Worm (Caenorhabditis elegans) whole organism, L4 larva: ENCODE data around the gene gad-2.

Source experiments
- F10B5.3 ChIP-seq: sonication (generic microtip); optimal IDR thresholded peaks from 2 replicates; lab custom pipeline; 2016; ENCODE audit warnings: mild to moderate bottlenecking, missing genetic modification characterization, missing compliant biosample characterization
- F26F4.8 ChIP-seq: fragments of 200-800 bp; sonication (Bioruptor generic); conservative IDR thresholded peaks from 2 replicates; pipeline ENCODE4 v1.3.6; 2022; ENCODE audit warnings: missing genetic modification characterization, missing compliant biosample characterization
- F49E8.2 ChIP-seq: sonication (generic microtip); optimal IDR thresholded peaks from 2 replicates; lab custom pipeline; 2016; ENCODE audit warnings: missing compliant biosample characterization, mild to moderate bottlenecking, missing genetic modification characterization, borderline replicate concordance
- Y48G9A.11 ChIP-seq: fragments of 200-800 bp; sonication (Bioruptor generic); IDR thresholded peaks from 2 replicates; pipeline ENCODE4 v1.3.6; 2022; ENCODE audit warnings: missing genetic modification reagents, missing genetic modification characterization, missing compliant biosample characterization
- Y5F2A.4 ChIP-seq: fragments of 200-800 bp; sonication (Bioruptor generic); optimal IDR thresholded peaks from 2 replicates; lab custom pipeline; 2018; ENCODE audit warnings: mild to moderate bottlenecking, missing genetic modification characterization, missing compliant biosample characterization
- ceh-32 ChIP-seq: sonication (generic microtip); optimal IDR thresholded peaks from 2 replicates; lab custom pipeline; 2016; ENCODE audit warnings: mild to moderate bottlenecking, missing genetic modification characterization, missing compliant biosample characterization; ENCODE audit not compliant: poor library complexity
- ceh-44 ChIP-seq: fragments of 200-800 bp; sonication (Bioruptor generic); IDR thresholded peaks from 2 replicates; pipeline ENCODE4 v1.3.6; 2022; ENCODE audit warnings: missing genetic modification reagents, missing genetic modification characterization, missing compliant biosample characterization
- ceh-62 ChIP-seq: sonication (generic microtip); optimal IDR thresholded peaks from 2 replicates; lab custom pipeline; 2017; ENCODE audit warnings: missing biosample characterization, missing genetic modification characterization
- ces-1 ChIP-seq: fragments of 150-350 bp; sonication (generic microtip); optimal IDR thresholded peaks from 4 replicates; lab custom pipeline; 2014; ENCODE audit warnings: missing biosample characterization, missing genetic modification reagents, missing genetic modification characterization
- ctbp-1 ChIP-seq: fragments of 200-800 bp; sonication (Bioruptor generic); IDR thresholded peaks from 2 replicates; pipeline ENCODE4 v1.3.6; 2022; ENCODE audit warnings: missing genetic modification reagents, missing genetic modification characterization, missing compliant biosample characterization
- daf-16 ChIP-seq, 3 experiments: sonication (generic microtip); optimal IDR thresholded peaks; 2 replicates each; lab custom pipeline; 2016 to 2017; ENCODE audit warnings: missing genetic modification characterization in 3 of 3, missing genetic modification reagents in 3 of 3, mild to moderate bottlenecking in 2 of 3, missing compliant biosample characterization in 2 of 3, missing biosample characterization in 1 of 3, moderate library complexity in 1 of 3
- dmd-6 ChIP-seq: fragments of 200-800 bp; sonication (Bioruptor generic); IDR thresholded peaks from 2 replicates; pipeline ENCODE4 v1.3.6; 2022; ENCODE audit warnings: missing genetic modification reagents, missing genetic modification characterization, missing compliant biosample characterization
- dve-1 ChIP-seq: sonication (generic microtip); optimal IDR thresholded peaks from 2 replicates; lab custom pipeline; 2017; ENCODE audit warnings: antibody characterized with exemption, mild to moderate bottlenecking, missing genetic modification characterization, missing compliant biosample characterization; ENCODE audit not compliant: insufficient read depth
- fos-1 ChIP-seq: fragments of 150-350 bp; optimal IDR thresholded peaks from 2 replicates; lab custom pipeline; 2014; ENCODE audit warnings: missing biosample characterization, missing genetic modification characterization
- gei-8 ChIP-seq: fragments of 200-800 bp; sonication (Bioruptor generic); optimal IDR thresholded peaks from 2 replicates; lab custom pipeline; 2018; ENCODE audit warnings: mild to moderate bottlenecking, missing genetic modification characterization, missing compliant biosample characterization
- jun-1 ChIP-seq: fragments of 150-350 bp; optimal IDR thresholded peaks from 2 replicates; lab custom pipeline; 2014; ENCODE audit warnings: missing biosample characterization, missing genetic modification reagents, missing genetic modification characterization
- lim-7 ChIP-seq: fragments of 200-800 bp; sonication (Bioruptor generic); IDR thresholded peaks from 2 replicates; pipeline ENCODE4 v1.3.6; 2022; ENCODE audit warnings: missing genetic modification characterization, missing compliant biosample characterization
- lin-13 ChIP-seq: fragments of 150-350 bp; optimal IDR thresholded peaks from 2 replicates; lab custom pipeline; 2014; ENCODE audit warnings: missing biosample characterization, missing genetic modification reagents, missing genetic modification characterization
- lin-38 ChIP-seq: fragments of 200-800 bp; sonication (Bioruptor generic); IDR thresholded peaks from 2 replicates; pipeline ENCODE4 v1.3.6; 2022; ENCODE audit warnings: missing genetic modification reagents, missing genetic modification characterization, missing compliant biosample characterization
- lsy-2 ChIP-seq, 2 experiments: fragments of 150-350 bp in 1 of 2; sonication (generic microtip) in 1 of 2; optimal IDR thresholded peaks; 2 replicates each; lab custom pipeline; 2014 to 2017; ENCODE audit warnings: missing biosample characterization in 2 of 2, missing genetic modification characterization in 2 of 2
- madf-5 ChIP-seq, 2 experiments: fragments of 200-800 bp; sonication (Bioruptor generic); IDR thresholded peaks; 2 replicates each; pipeline ENCODE4 v1.3.6; 2022; ENCODE audit warnings: missing compliant biosample characterization in 2 of 2, missing genetic modification characterization in 2 of 2
- mep-1 ChIP-seq: fragments of 150-350 bp; sonication (generic microtip); optimal IDR thresholded peaks from 3 replicates; lab custom pipeline; 2014; ENCODE audit warnings: missing biosample characterization, missing genetic modification characterization
- mes-2 ChIP-seq: sonication (generic microtip); optimal IDR thresholded peaks from 2 replicates; lab custom pipeline; 2016; ENCODE audit warnings: missing genotype, mild to moderate bottlenecking, missing genetic modification characterization, missing compliant biosample characterization; ENCODE audit not compliant: poor library complexity, severe bottlenecking
- nhr-111 ChIP-seq: fragments of 200-800 bp; sonication (Bioruptor generic); optimal IDR thresholded peaks from 2 replicates; lab custom pipeline; 2018; ENCODE audit warnings: mild to moderate bottlenecking, missing genetic modification characterization, missing compliant biosample characterization
- nhr-237 ChIP-seq: sonication (generic microtip); optimal IDR thresholded peaks from 2 replicates; lab custom pipeline; 2017; ENCODE audit warnings: missing biosample characterization, missing genetic modification characterization
- nhr-42 ChIP-seq: fragments of 200-800 bp; sonication (Bioruptor generic); IDR thresholded peaks from 2 replicates; pipeline ENCODE4 v1.3.6; 2022; ENCODE audit warnings: missing genetic modification characterization, missing compliant biosample characterization
- nhr-77 ChIP-seq: fragments of 150-350 bp; optimal IDR thresholded peaks from 2 replicates; lab custom pipeline; 2014; ENCODE audit warnings: missing biosample characterization, missing genetic modification characterization
- pha-4 ChIP-seq, 2 experiments: fragments of 150-350 bp in 1 of 2; fragments of 200-800 bp in 1 of 2; sonication (Bioruptor generic) in 1 of 2; IDR thresholded peaks in 1 of 2; optimal IDR thresholded peaks in 1 of 2; 2 replicates each; pipeline versions ENCODE4 v1.3.6 to Lab custom; 2014 to 2022; ENCODE audit warnings: missing genetic modification characterization in 2 of 2, missing genetic modification reagents in 2 of 2, missing biosample characterization in 1 of 2, missing compliant biosample characterization in 1 of 2
- php-3 ChIP-seq: fragments of 200-800 bp; sonication (Bioruptor generic); IDR thresholded peaks from 2 replicates; pipeline ENCODE4 v1.3.6; 2022; ENCODE audit warnings: missing genetic modification reagents, missing genetic modification characterization, missing compliant biosample characterization
- set-16 ChIP-seq: fragments of 200-800 bp; sonication (Bioruptor generic); IDR thresholded peaks from 2 replicates; pipeline ENCODE4 v1.3.6; 2022; ENCODE audit warnings: missing genetic modification reagents, missing genetic modification characterization, missing compliant biosample characterization
- snpc-4 ChIP-seq: fragments of 150-350 bp; optimal IDR thresholded peaks from 2 replicates; lab custom pipeline; 2014; ENCODE audit warnings: missing biosample characterization, missing genetic modification characterization
- spr-1 ChIP-seq: sonication (generic microtip); optimal IDR thresholded peaks from 2 replicates; lab custom pipeline; 2016; ENCODE audit warnings: mild to moderate bottlenecking, missing genetic modification characterization, missing compliant biosample characterization
- spr-3 ChIP-seq: fragments of 200-800 bp; sonication (Bioruptor generic); optimal IDR thresholded peaks from 2 replicates; lab custom pipeline; 2018; ENCODE audit warnings: mild to moderate bottlenecking, missing genetic modification characterization, missing compliant biosample characterization
- tag-97 ChIP-seq: fragments of 200-800 bp; sonication (Bioruptor generic); IDR thresholded peaks from 2 replicates; pipeline ENCODE4 v1.3.6; 2022; ENCODE audit warnings: missing genetic modification characterization, missing compliant biosample characterization
- tra-1 ChIP-seq: fragments of 200-800 bp; sonication (Bioruptor generic); IDR thresholded peaks from 2 replicates; pipeline ENCODE4 v1.3.6; 2022; ENCODE audit warnings: missing genetic modification reagents, missing genetic modification characterization, missing compliant biosample characterization
- unc-130 ChIP-seq: sonication (generic microtip); optimal IDR thresholded peaks from 2 replicates; lab custom pipeline; 2016; ENCODE audit warnings: missing genetic modification reagents, missing genetic modification characterization, missing compliant biosample characterization
- unc-62 ChIP-seq, 3 experiments: fragments of 150-350 bp in 1 of 3; sonication (generic microtip); optimal IDR thresholded peaks in 2 of 3; peaks in 1 of 3; 1 replicate in 1 of 3; 2 replicates in 2 of 3; lab custom pipeline; 2014 to 2017; ENCODE audit warnings: missing biosample characterization in 3 of 3, missing genetic modification characterization in 3 of 3, missing genetic modification reagents in 3 of 3, missing genotype in 1 of 3
- vab-7 ChIP-seq: fragments of 200-800 bp; sonication (Bioruptor generic); IDR thresholded peaks from 2 replicates; pipeline ENCODE4 v1.3.6; 2022; ENCODE audit warnings: missing genetic modification reagents, missing genetic modification characterization, missing compliant biosample characterization
- zip-11 ChIP-seq: fragments of 200-800 bp; sonication (Bioruptor generic); IDR thresholded peaks from 2 replicates; pipeline ENCODE4 v1.3.6; 2022; ENCODE audit warnings: missing genetic modification characterization, missing compliant biosample characterization
- ztf-7 ChIP-seq: fragments of 150-350 bp; optimal IDR thresholded peaks from 2 replicates; lab custom pipeline; 2014; ENCODE audit warnings: missing biosample characterization, missing genetic modification characterization

Gene gad-2

DNA sequence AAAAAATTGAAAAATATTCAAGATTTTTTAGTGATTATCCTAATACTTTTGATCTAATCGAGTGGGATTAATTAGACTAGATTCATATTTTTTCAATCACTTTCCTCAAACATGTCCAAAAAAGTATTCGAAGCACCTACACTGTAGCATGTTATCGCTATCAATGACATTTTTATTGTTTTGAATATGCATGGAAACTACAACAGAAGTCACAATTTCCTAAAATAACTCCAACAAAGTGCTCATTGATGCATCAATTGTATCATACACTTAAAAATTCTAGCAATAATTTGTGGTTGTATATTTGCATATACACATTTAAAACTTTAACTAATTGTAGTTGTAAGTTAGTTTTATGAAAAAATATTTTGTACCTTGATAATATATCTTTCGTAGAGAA, 46.8 kb downstream of the gad-2 start (continued):
- TF ChIP-seq pha-4 (GFP tag; IDR thresholded peaks at IDR 0.05; lab: Robert Waterston, UW), result no peak
- TF ChIP-seq pha-4 (tag; optimal IDR thresholded peaks at IDR 0.05; lab: Kevin White, UChicago), result no peak
- peak; percentile 22 for TF ChIP-seq nhr-77
- no peak for TF ChIP-seq spr-3 (GFP tag; lab: Kevin White, UChicago)
- no peak for TF ChIP-seq lsy-2 (tag; optimal IDR thresholded peaks at IDR 0.05; lab: Kevin White, UChicago)
- no peak for TF ChIP-seq daf-16 (GFP tag; optimal IDR thresholded peaks at IDR 0.05; lab: Kevin White, UChicago)
- TF ChIP-seq daf-16 (tag; optimal IDR thresholded peaks at IDR 0.05; lab: Kevin White, UChicago), result peak; percentile 26
- TF ChIP-seq zip-11 (GFP tag; lab: Robert Waterston, UW), result no peak
- TF ChIP-seq mes-2, result no peak
- TF ChIP-seq tag-97 (GFP tag; lab: Robert Waterston, UW), result no peak
- peak; percentile 32 for TF ChIP-seq dmd-6
- no peak for TF ChIP-seq snpc-4 (tag; lab: Kevin White, UChicago)
- TF ChIP-seq ztf-7 (tag; lab: Kevin White, UChicago), result no peak
- TF ChIP-seq F49E8.2, result no peak
- TF ChIP-seq ces-1, result no peak
- TF ChIP-seq php-3 (GFP tag; lab: Robert Waterston, UW), result no peak
- no peak for TF ChIP-seq lin-13
- no peak for TF ChIP-seq dve-1 (tag; lab: Kevin White, UChicago)
- TF ChIP-seq fos-1 (tag; lab: Kevin White, UChicago), result no peak
- no peak for TF ChIP-seq nhr-237 (tag; lab: Kevin White, UChicago)
- TF ChIP-seq unc-62 (GFP tag; optimal IDR thresholded peaks at IDR 0.05 in 1 of 2; lab: Kevin White, UChicago), result no peak
- TF ChIP-seq unc-62 (tag; optimal IDR thresholded peaks at IDR 0.05; lab: Kevin White, UChicago), result no peak
- TF ChIP-seq gei-8, result no peak
- TF ChIP-seq Y5F2A.4, result no peak
- no peak for TF ChIP-seq spr-1 (tag; lab: Kevin White, UChicago)
- no peak for TF ChIP-seq unc-130
- TF ChIP-seq Y48G9A.11, result no peak
- no peak for TF ChIP-seq ctbp-1 (GFP tag; lab: Robert Waterston, UW)
- TF ChIP-seq F10B5.3 (tag; lab: Kevin White, UChicago), result no peak
- TF ChIP-seq nhr-42 (GFP tag; lab: Robert Waterston, UW), result no peak
- no peak for TF ChIP-seq F26F4.8 (GFP tag; lab: Robert Waterston, UW)
- no peak for TF ChIP-seq vab-7 (GFP tag; lab: Robert Waterston, UW)
- no peak for TF ChIP-seq ceh-32 (tag; lab: Kevin White, UChicago)
- TF ChIP-seq, all 104 proteins: peak for 6

DNA sequence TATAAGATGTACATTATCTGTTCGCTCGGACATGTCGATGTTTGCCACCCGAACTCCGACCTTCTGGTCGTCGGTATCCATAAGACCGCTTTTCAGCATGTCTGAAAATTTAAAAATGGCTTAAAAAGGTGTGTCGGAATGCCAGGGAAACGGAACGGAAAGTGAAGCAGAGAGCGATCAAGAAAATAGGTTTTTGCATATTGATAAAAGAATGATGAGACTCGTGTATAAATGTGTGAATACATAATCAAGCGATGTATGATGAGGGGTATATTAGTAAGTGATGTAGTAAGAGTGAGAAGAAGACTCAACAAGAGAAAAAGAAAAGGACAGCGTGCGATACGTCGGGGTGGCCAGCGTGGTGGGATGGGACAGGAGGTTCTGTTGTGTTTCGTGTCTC, 49.2 kb downstream of the gad-2 start, which contains the start of gene acl-12:
acl-12 (minus strand) TSS at position 101 of the 400 bp plus-strand sequence.
- TF ChIP-seq set-16 (GFP tag; lab: Robert Waterston, UW), result no peak
- TF ChIP-seq ceh-44 (GFP tag; lab: Robert Waterston, UW), result no peak
- no peak for TF ChIP-seq nhr-111 (GFP tag; lab: Kevin White, UChicago)
- TF ChIP-seq lim-7 (GFP tag; lab: Robert Waterston, UW), result no peak
- TF ChIP-seq gei-8, result no peak
- TF ChIP-seq jun-1 (tag; lab: Kevin White, UChicago), result no peak
- TF ChIP-seq ceh-62 (tag; lab: Kevin White, UChicago), result no peak
- TF ChIP-seq madf-5 (GFP tag; IDR thresholded peaks at IDR 0.05; lab: Robert Waterston, UW), result no peak
- TF ChIP-seq mep-1, result no peak
- TF ChIP-seq mes-2, result no peak
- TF ChIP-seq tra-1 (GFP tag; lab: Robert Waterston, UW), result no peak
- no peak for TF ChIP-seq Y5F2A.4
- TF ChIP-seq lin-38 (GFP tag; lab: Robert Waterston, UW), result no peak
